Fruit fly (Drosophila melanogaster) whole organism, pupa: ENCODE results near the gene CG12035.

Source experiments
- CG10348 ChIP-seq: fragments of 200-800 bp; sonication (Bioruptor generic); IDR thresholded peaks from 2 replicates; pipeline ENCODE4 v1.3.6; 2022; ENCODE audit warnings: missing biosample characterization, missing genetic modification characterization
- CG12605 ChIP-seq: fragments of 200-800 bp; sonication (Bioruptor generic); IDR thresholded peaks from 2 replicates; pipeline ENCODE4 v1.3.6; 2022; ENCODE audit warnings: missing biosample characterization, missing genetic modification characterization
- CG13204 ChIP-seq: fragments of 200-800 bp; sonication (Bioruptor generic); optimal IDR thresholded peaks from 2 replicates; lab custom pipeline; 2018; ENCODE audit warnings: missing biosample characterization, mild to moderate bottlenecking, missing genetic modification characterization, moderate library complexity
- CG14655 ChIP-seq: fragments of 200-800 bp; sonication (Bioruptor generic); optimal IDR thresholded peaks from 3 replicates; lab custom pipeline; 2017; ENCODE audit warnings: mild to moderate bottlenecking, missing biosample characterization, missing genetic modification reagents, missing genetic modification characterization
- CG15710 ChIP-seq: fragments of 200-800 bp; sonication (Bioruptor generic); optimal IDR thresholded peaks from 2 replicates; lab custom pipeline; 2018; ENCODE audit warnings: missing biosample characterization, mild to moderate bottlenecking, missing genetic modification characterization, moderate library complexity
- CG17806 ChIP-seq: fragments of 200-800 bp; sonication (Bioruptor generic); optimal IDR thresholded peaks from 2 replicates; lab custom pipeline; 2018; ENCODE audit warnings: missing biosample characterization, mild to moderate bottlenecking, missing genetic modification characterization, moderate library complexity
- CG32121 ChIP-seq: fragments of 200-800 bp; sonication (Bioruptor generic); IDR thresholded peaks from 2 replicates; pipeline ENCODE4 v1.3.6; 2022; ENCODE audit warnings: missing biosample characterization, missing genetic modification characterization
- CG34367 ChIP-seq: fragments of 200-800 bp; sonication (Bioruptor generic); optimal IDR thresholded peaks from 2 replicates; lab custom pipeline; 2018; ENCODE audit warnings: missing biosample characterization, mild to moderate bottlenecking, missing genetic modification characterization
- CG4496 ChIP-seq: fragments of 200-800 bp; sonication (Bioruptor generic); IDR thresholded peaks from 3 replicates; pipeline ENCODE4 v1.3.6; 2022; ENCODE audit warnings: missing biosample characterization, missing genetic modification characterization
- CG8159 ChIP-seq: fragments of 200-800 bp; sonication (Bioruptor generic); optimal IDR thresholded peaks from 3 replicates; lab custom pipeline; 2018; ENCODE audit warnings: missing biosample characterization, mild to moderate bottlenecking, missing genetic modification characterization, moderate library complexity
- CG8301 ChIP-seq: fragments of 200-800 bp; sonication (Bioruptor generic); optimal IDR thresholded peaks from 2 replicates; lab custom pipeline; 2018; ENCODE audit warnings: missing biosample characterization, mild to moderate bottlenecking, missing genetic modification characterization
- CG9948 ChIP-seq: fragments of 200-800 bp; sonication (Bioruptor generic); optimal IDR thresholded peaks from 2 replicates; lab custom pipeline; 2018; ENCODE audit warnings: missing biosample characterization, mild to moderate bottlenecking, missing genetic modification characterization, moderate library complexity
- D1 ChIP-seq: fragments of 200-800 bp; sonication (Bioruptor generic); optimal IDR thresholded peaks from 2 replicates; lab custom pipeline; 2018; ENCODE audit warnings: missing biosample characterization, mild to moderate bottlenecking, missing genetic modification characterization, moderate library complexity
- EcR ChIP-seq: fragments of 200-800 bp; sonication (Bioruptor generic); optimal IDR thresholded peaks from 3 replicates; lab custom pipeline; 2019; ENCODE audit warnings: missing biosample characterization, missing genetic modification characterization, mild to moderate bottlenecking, moderate library complexity, missing genetic modification reagents
- Ets98B ChIP-seq: fragments of 200-800 bp; sonication (Bioruptor generic); IDR thresholded peaks from 2 replicates; pipeline ENCODE4 v1.3.6; 2022; ENCODE audit warnings: missing biosample characterization, missing genetic modification characterization
- Pif1A ChIP-seq: fragments of 200-800 bp; sonication (Bioruptor generic); optimal IDR thresholded peaks from 3 replicates; lab custom pipeline; 2016; ENCODE audit warnings: missing biosample characterization, missing genetic modification characterization
- Pif1B ChIP-seq: fragments of 200-800 bp; sonication (Bioruptor generic); optimal IDR thresholded peaks from 3 replicates; lab custom pipeline; 2016; ENCODE audit warnings: missing biosample characterization, missing genetic modification characterization
- Snoo ChIP-seq: fragments of 200-800 bp; sonication (Bioruptor generic); optimal IDR thresholded peaks from 3 replicates; lab custom pipeline; 2017; ENCODE audit warnings: missing biosample characterization, mild to moderate bottlenecking, missing genetic modification characterization, inconsistent platforms
- fd96Ca ChIP-seq: fragments of 200-800 bp; sonication (Bioruptor generic); IDR thresholded peaks from 3 replicates; pipeline ENCODE4 v1.3.6; 2022; ENCODE audit warnings: missing biosample characterization, missing genetic modification characterization
- gl ChIP-seq: fragments of 200-800 bp; sonication (Bioruptor generic); optimal IDR thresholded peaks from 2 replicates; lab custom pipeline; 2018; ENCODE audit warnings: missing biosample characterization, mild to moderate bottlenecking, missing genetic modification characterization
- rn ChIP-seq: fragments of 200-800 bp; sonication (Bioruptor generic); IDR thresholded peaks from 2 replicates; pipeline ENCODE4 v1.3.6; 2022; ENCODE audit warnings: missing biosample characterization, missing genetic modification characterization

The CG12035 gene

DNA sequence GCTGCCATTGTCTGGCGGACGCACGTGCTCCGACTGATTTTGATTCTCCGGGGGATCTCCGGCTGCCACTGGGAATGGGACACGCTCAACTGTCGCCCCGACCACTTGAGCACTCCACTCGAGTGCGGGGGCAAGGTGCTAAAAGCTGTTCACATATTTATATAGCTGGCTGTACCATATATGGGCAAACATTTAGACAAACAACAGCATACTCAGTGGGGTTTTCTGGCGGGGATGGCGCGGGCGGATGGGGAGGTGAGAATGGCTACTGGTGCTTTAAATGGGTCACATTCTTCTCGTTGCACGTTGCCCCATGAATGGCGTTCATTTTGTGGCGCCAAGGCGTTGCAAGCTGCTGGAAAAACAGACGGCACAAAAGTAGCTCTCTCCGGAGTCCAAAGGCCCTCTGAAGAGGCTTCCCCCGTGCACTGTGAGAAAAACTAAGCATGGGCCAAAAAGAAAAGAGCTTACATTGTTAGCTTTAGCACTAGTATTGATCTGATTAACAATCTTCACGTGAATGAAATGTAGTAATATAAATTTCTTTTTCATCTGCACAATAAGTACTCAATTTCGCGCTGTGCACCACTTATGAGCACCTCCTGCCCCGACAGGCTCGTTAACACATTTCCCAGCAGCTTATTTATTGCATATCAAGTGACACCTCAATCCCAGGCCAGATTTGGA is 33.3 kb upstream of the CG12035 start:
- TF ChIP-seq CG34367 (tag; lab: Kevin White, UChicago), result peak; percentile 72
- peak; percentile 77 for TF ChIP-seq CG8301
- TF ChIP-seq CG13204, result peak; percentile 39
- TF ChIP-seq CG10348 (GFP tag; lab: Robert Waterston, UW), result no peak
- TF ChIP-seq CG12605 (GFP tag; lab: Robert Waterston, UW), result peak; percentile 63
- TF ChIP-seq CG9948 (tag; lab: Kevin White, UChicago), result peak; percentile 85
- peak; percentile 81 for TF ChIP-seq CG14655 (GFP tag; lab: Kevin White, UChicago)
- TF ChIP-seq CG17806 (tag; lab: Kevin White, UChicago), result peak; percentile 83
- peak; percentile 28 for TF ChIP-seq D1 (tag; lab: Kevin White, UChicago)
- peak; percentile 86 for TF ChIP-seq CG4496 (GFP tag; lab: Robert Waterston, UW)
- TF ChIP-seq Snoo (tag; lab: Kevin White, UChicago), result peak; percentile 54
- peak; percentile 55; the same call in 1 of the 2 replicates for TF ChIP-seq CG32121 (GFP tag; lab: Robert Waterston, UW)
- TF ChIP-seq Pif1A, result peak; percentile 86
- peak; percentile 44; the same call in 1 of the 2 replicates for TF ChIP-seq rn (GFP tag; lab: Robert Waterston, UW)
- peak; percentile 73 for TF ChIP-seq Pif1B
- peak; percentile 72 for TF ChIP-seq Ets98B (GFP tag; lab: Robert Waterston, UW)
- peak; percentile 70 for TF ChIP-seq gl (tag; lab: Kevin White, UChicago)
- TF ChIP-seq CG8159 (tag; lab: Kevin White, UChicago), result peak; percentile 86
- TF ChIP-seq CG15710, result peak; percentile 79
- TF ChIP-seq EcR (GFP tag; lab: Kevin White, UChicago), result no peak
- peak; percentile 86 for TF ChIP-seq fd96Ca (GFP tag; lab: Robert Waterston, UW)

DNA sequence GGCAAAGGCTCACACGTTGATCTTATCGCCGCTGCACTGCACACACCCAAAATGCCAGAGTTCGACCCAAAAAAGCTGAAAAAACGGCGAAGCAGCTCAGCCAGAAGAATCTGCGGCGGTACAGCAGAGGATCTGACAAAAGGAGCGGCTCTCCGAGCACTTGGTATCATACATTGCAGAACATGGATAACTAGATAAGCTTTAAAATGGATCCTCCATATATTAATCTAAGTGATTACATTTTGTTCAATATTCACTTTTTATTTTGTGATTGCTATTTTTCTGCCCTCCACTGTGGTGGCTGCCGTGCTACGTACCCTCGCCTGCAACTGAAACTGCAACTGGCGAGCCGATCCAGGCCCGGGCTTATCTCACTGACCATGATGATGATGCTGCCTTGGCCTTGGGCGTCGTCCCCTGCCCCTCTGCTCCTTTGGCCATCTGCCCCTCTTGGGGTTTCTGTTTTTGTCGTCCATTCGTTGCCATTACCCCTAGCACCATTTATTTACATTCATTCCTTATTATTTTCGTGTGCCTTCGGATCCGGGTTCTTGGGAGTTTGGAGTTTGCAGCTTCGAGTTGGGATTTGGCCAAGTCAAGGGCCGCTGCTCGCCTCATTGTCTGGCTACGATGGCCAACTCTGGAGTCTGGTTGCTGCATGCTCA is 31.9 kb upstream of the CG12035 start:
- TF ChIP-seq gl (tag; lab: Kevin White, UChicago), result peak; percentile 90
- TF ChIP-seq Pif1A, result peak; percentile 88
- peak; percentile 70 for TF ChIP-seq CG12605 (GFP tag; lab: Robert Waterston, UW)
- TF ChIP-seq Pif1B, result peak; percentile 81
- TF ChIP-seq fd96Ca (GFP tag; lab: Robert Waterston, UW), result peak; percentile 89
- peak; percentile 87 for TF ChIP-seq Snoo (tag; lab: Kevin White, UChicago)
- TF ChIP-seq EcR (GFP tag; lab: Kevin White, UChicago), result peak; percentile 76
- TF ChIP-seq CG13204, result peak; percentile 83
- TF ChIP-seq CG17806 (tag; lab: Kevin White, UChicago), result peak; percentile 78
- peak; percentile 76 for TF ChIP-seq Ets98B (GFP tag; lab: Robert Waterston, UW)
- TF ChIP-seq CG34367 (tag; lab: Kevin White, UChicago), result peak; percentile 90
- TF ChIP-seq D1 (tag; lab: Kevin White, UChicago), result peak; percentile 56
- no peak for TF ChIP-seq CG10348 (GFP tag; lab: Robert Waterston, UW)
- TF ChIP-seq CG8159 (tag; lab: Kevin White, UChicago), result peak; percentile 88
- peak; percentile 91 for TF ChIP-seq CG9948 (tag; lab: Kevin White, UChicago)
- TF ChIP-seq CG4496 (GFP tag; lab: Robert Waterston, UW), result peak; percentile 90
- peak; percentile 92 for TF ChIP-seq CG15710
- peak; percentile 81 for TF ChIP-seq CG8301
- TF ChIP-seq rn (GFP tag; lab: Robert Waterston, UW), result peak; percentile 80
- peak; percentile 63 for TF ChIP-seq CG32121 (GFP tag; lab: Robert Waterston, UW)
- TF ChIP-seq CG14655 (GFP tag; lab: Kevin White, UChicago), result peak; percentile 78

DNA sequence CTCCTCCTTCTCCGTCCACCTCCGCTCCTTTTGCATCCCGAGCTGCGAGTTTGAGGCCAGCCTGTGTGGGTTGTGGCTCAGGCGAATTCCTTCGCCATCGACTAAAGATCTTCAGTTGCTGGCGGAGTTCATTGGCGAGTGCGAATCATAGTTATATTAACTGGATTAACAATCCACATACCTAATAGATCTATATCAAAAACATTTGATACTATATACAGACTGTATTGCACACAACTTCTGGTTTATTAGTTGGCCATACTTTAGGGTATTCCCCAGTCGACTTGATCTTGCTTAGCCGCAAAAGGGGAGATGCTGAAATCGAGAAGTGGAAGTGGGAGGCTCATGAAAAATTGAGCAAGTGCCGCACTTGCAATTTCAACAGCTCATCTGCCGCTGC is 31.3 kb upstream of the CG12035 start:
- TF ChIP-seq CG32121 (GFP tag; lab: Robert Waterston, UW) (no peak), Ets98B (GFP tag; lab: Robert Waterston, UW) (no peak), CG17806 (tag; lab: Kevin White, UChicago) (peak; percentile 70), CG8301 (peak; percentile 33), CG9948 (tag; lab: Kevin White, UChicago) (peak; percentile 56), CG10348 (GFP tag; lab: Robert Waterston, UW) (no peak), Pif1B (no peak), rn (GFP tag; lab: Robert Waterston, UW) (no peak), CG12605 (GFP tag; lab: Robert Waterston, UW) (no peak), CG15710 (peak; percentile 44), CG34367 (tag; lab: Kevin White, UChicago) (peak; percentile 36), CG14655 (GFP tag; lab: Kevin White, UChicago) (peak; percentile 61), gl (tag; lab: Kevin White, UChicago) (peak; percentile 10), fd96Ca (GFP tag; lab: Robert Waterston, UW) (no peak), CG8159 (tag; lab: Kevin White, UChicago) (peak; percentile 74), CG13204 (no peak)

DNA sequence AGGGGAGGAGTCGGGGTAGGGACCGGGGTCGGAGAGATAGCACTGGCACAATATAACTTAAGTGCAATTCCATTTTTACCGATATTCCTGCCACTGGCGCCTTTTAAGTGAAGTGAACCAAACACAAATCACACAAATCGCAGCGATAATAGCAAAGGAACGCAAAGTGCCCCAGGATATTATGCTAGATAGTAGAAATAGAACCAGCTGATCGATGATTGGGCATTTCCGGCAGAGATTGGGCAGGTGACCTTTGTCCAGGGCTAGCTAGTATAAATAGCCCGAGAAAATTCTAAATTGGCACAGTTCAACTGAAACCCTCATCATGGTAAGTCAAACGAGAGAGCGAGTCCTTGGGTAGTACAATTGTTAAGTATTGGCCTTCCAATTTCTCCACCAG is 29.9 kb upstream of the CG12035 start, which contains the start of gene CG12011:
CG12011 (plus strand) TSS at position 301 of the 400 bp plus-strand sequence.
- TF ChIP-seq CG4496 (GFP tag; lab: Robert Waterston, UW) (no peak), CG8301 (no peak), gl (tag; lab: Kevin White, UChicago) (no peak)

- TF ChIP-seq gl (tag; lab: Kevin White, UChicago) (peak; percentile 58), fd96Ca (GFP tag; lab: Robert Waterston, UW) (peak; percentile 81; the same call in 2 of the 3 replicates), CG32121 (GFP tag; lab: Robert Waterston, UW) (peak; percentile 78), CG9948 (tag; lab: Kevin White, UChicago) (peak; percentile 60), Pif1B (peak; percentile 55), CG34367 (tag; lab: Kevin White, UChicago) (peak; percentile 68), CG4496 (GFP tag; lab: Robert Waterston, UW) (peak; percentile 79), CG15710 (peak; percentile 64), D1 (tag; lab: Kevin White, UChicago) (no peak), Snoo (tag; lab: Kevin White, UChicago) (peak; percentile 38), CG13204 (peak; percentile 24), Pif1A (peak; percentile 61), rn (GFP tag; lab: Robert Waterston, UW) (peak; percentile 56), CG8301 (peak; percentile 67), EcR (GFP tag; lab: Kevin White, UChicago) (peak; percentile 60), Ets98B (GFP tag; lab: Robert Waterston, UW) (peak; percentile 78), CG8159 (tag; lab: Kevin White, UChicago) (peak; percentile 69), CG12605 (GFP tag; lab: Robert Waterston, UW) (peak; percentile 58), CG14655 (GFP tag; lab: Kevin White, UChicago) (peak; percentile 72), CG17806 (tag; lab: Kevin White, UChicago) (peak; percentile 61), CG10348 (GFP tag; lab: Robert Waterston, UW) (0 out of 2 replicates have a peak, but pooled peaks have one; percentile 25)
These were observed 21.7 kb upstream of the CG12035 start, which contains the start of gene CG13931 for dm6 chr3L:1702367-1702927. Gene CG13931, minus strand, starts transcription at chr3L:1702407.
